Fruit fly (Drosophila melanogaster) whole organism, pupa: ENCODE measurements around the gene CG4281.

Experiments used
- CG13204 ChIP-seq: fragments of 200-800 bp; sonication (Bioruptor generic); optimal IDR thresholded peaks from 2 replicates; lab custom pipeline; 2018; ENCODE audit warnings: missing biosample characterization, mild to moderate bottlenecking, missing genetic modification characterization, moderate library complexity
- CG15710 ChIP-seq: fragments of 200-800 bp; sonication (Bioruptor generic); optimal IDR thresholded peaks from 2 replicates; lab custom pipeline; 2018; ENCODE audit warnings: missing biosample characterization, mild to moderate bottlenecking, missing genetic modification characterization, moderate library complexity
- CG32121 ChIP-seq: fragments of 200-800 bp; sonication (Bioruptor generic); IDR thresholded peaks from 2 replicates; pipeline ENCODE4 v1.3.6; 2022; ENCODE audit warnings: missing biosample characterization, missing genetic modification characterization
- CG34367 ChIP-seq: fragments of 200-800 bp; sonication (Bioruptor generic); optimal IDR thresholded peaks from 2 replicates; lab custom pipeline; 2018; ENCODE audit warnings: missing biosample characterization, mild to moderate bottlenecking, missing genetic modification characterization
- CG4496 ChIP-seq: fragments of 200-800 bp; sonication (Bioruptor generic); IDR thresholded peaks from 3 replicates; pipeline ENCODE4 v1.3.6; 2022; ENCODE audit warnings: missing biosample characterization, missing genetic modification characterization
- CG8159 ChIP-seq: fragments of 200-800 bp; sonication (Bioruptor generic); optimal IDR thresholded peaks from 3 replicates; lab custom pipeline; 2018; ENCODE audit warnings: missing biosample characterization, mild to moderate bottlenecking, missing genetic modification characterization, moderate library complexity
- EcR ChIP-seq: fragments of 200-800 bp; sonication (Bioruptor generic); optimal IDR thresholded peaks from 3 replicates; lab custom pipeline; 2019; ENCODE audit warnings: missing biosample characterization, missing genetic modification characterization, mild to moderate bottlenecking, moderate library complexity, missing genetic modification reagents
- Pif1B ChIP-seq: fragments of 200-800 bp; sonication (Bioruptor generic); optimal IDR thresholded peaks from 3 replicates; lab custom pipeline; 2016; ENCODE audit warnings: missing biosample characterization, missing genetic modification characterization
- rn ChIP-seq: fragments of 200-800 bp; sonication (Bioruptor generic); IDR thresholded peaks from 2 replicates; pipeline ENCODE4 v1.3.6; 2022; ENCODE audit warnings: missing biosample characterization, missing genetic modification characterization

dm6 chrX:2076412-2077357 is 11.7 kb upstream of the CG4281 start, which contains the start of gene CG4025:
- TF ChIP-seq CG34367 = no peak
- no peak for TF ChIP-seq CG15710 (tag; lab: Kevin White, UChicago)
- no peak for TF ChIP-seq rn
- TF ChIP-seq CG4496 (GFP tag; lab: Robert Waterston, UW) = no peak
- TF ChIP-seq EcR = no peak
- TF ChIP-seq Pif1B = no peak
- no peak for TF ChIP-seq CG8159 (tag; lab: Kevin White, UChicago)
- no peak for TF ChIP-seq CG32121 (GFP tag; lab: Robert Waterston, UW)
- TF ChIP-seq CG13204 = no peak
